Worm (Caenorhabditis elegans) whole organism, L1 larva: ENCODE data around the gene ttr-7.

ENCODE experiments used
- C04F5.9 ChIP-seq: sonication (generic microtip); optimal IDR thresholded peaks from 2 replicates; lab custom pipeline; 2016; ENCODE audit warnings: missing genetic modification characterization, missing compliant biosample characterization
- C16A3.4 ChIP-seq: fragments of 150-350 bp; optimal IDR thresholded peaks from 2 replicates; lab custom pipeline; 2014; ENCODE audit warnings: missing biosample characterization, missing genetic modification characterization
- C34B4.2 ChIP-seq: sonication (generic microtip); optimal IDR thresholded peaks from 2 replicates; lab custom pipeline; 2017; ENCODE audit warnings: mild to moderate bottlenecking, missing genetic modification characterization, missing compliant biosample characterization
- Y116A8C.19 ChIP-seq: sonication (generic microtip); optimal IDR thresholded peaks from 2 replicates; lab custom pipeline; 2016; ENCODE audit warnings: missing compliant biosample characterization, missing genetic modification characterization, borderline replicate concordance
- alr-1 ChIP-seq: fragments of 200-800 bp; sonication (Bioruptor generic); optimal IDR thresholded peaks from 2 replicates; lab custom pipeline; 2018; ENCODE audit warnings: borderline replicate concordance, mild to moderate bottlenecking, missing genetic modification characterization, missing compliant biosample characterization
- blmp-1 ChIP-seq: fragments of 150-350 bp; optimal IDR thresholded peaks from 2 replicates; lab custom pipeline; 2014; ENCODE audit warnings: missing biosample characterization, missing genetic modification characterization
- ceh-90 ChIP-seq: sonication (generic microtip); optimal IDR thresholded peaks from 2 replicates; lab custom pipeline; 2016; ENCODE audit warnings: missing genetic modification characterization, missing compliant biosample characterization
- ces-1 ChIP-seq: fragments of 150-350 bp; optimal IDR thresholded peaks from 2 replicates; lab custom pipeline; 2014; ENCODE audit warnings: missing biosample characterization, missing genetic modification reagents, missing genetic modification characterization
- dsc-1 ChIP-seq: sonication (generic microtip); optimal IDR thresholded peaks from 2 replicates; lab custom pipeline; 2016; ENCODE audit warnings: mild to moderate bottlenecking, missing genetic modification characterization, missing compliant biosample characterization
- efl-1 ChIP-seq, 4 experiments: fragments of 150-350 bp; optimal IDR thresholded peaks in 3 of 4; peaks in 1 of 4; 1 replicate in 1 of 4; 2 replicates in 3 of 4; lab custom pipeline; 2014; ENCODE audit warnings: missing biosample characterization in 2 of 4, missing genetic modification characterization in 2 of 4, missing genetic modification reagents in 2 of 4
- efl-3 ChIP-seq: fragments of 200-800 bp; sonication (Bioruptor generic); optimal IDR thresholded peaks from 2 replicates; lab custom pipeline; 2018; ENCODE audit warnings: mild to moderate bottlenecking, missing genetic modification characterization, missing compliant biosample characterization
- egl-13 ChIP-seq: sonication (generic microtip); optimal IDR thresholded peaks from 2 replicates; lab custom pipeline; 2016; ENCODE audit warnings: missing genotype, missing genetic modification reagents, missing genetic modification characterization, missing compliant biosample characterization
- elt-2 ChIP-seq: sonication (generic microtip); optimal IDR thresholded peaks from 2 replicates; lab custom pipeline; 2016; ENCODE audit warnings: missing genetic modification characterization, mild to moderate bottlenecking, inconsistent platforms, missing compliant biosample characterization, missing genetic modification reagents
- elt-3 ChIP-seq, 6 experiments: fragments of 150-350 bp in 1 of 6; sonication (generic microtip); optimal IDR thresholded peaks; 2 replicates each; lab custom pipeline; 2017 to 2018; ENCODE audit warnings: missing biosample characterization in 6 of 6, missing genetic modification characterization in 6 of 6, inconsistent platforms in 1 of 6
- ets-5 ChIP-seq: fragments of 200-800 bp; sonication (Bioruptor generic); IDR thresholded peaks from 2 replicates; pipeline ENCODE4 v1.3.6; 2022; ENCODE audit warnings: missing genetic modification characterization, missing compliant biosample characterization
- fkh-10 ChIP-seq: sonication (generic microtip); optimal IDR thresholded peaks from 2 replicates; lab custom pipeline; 2017; ENCODE audit warnings: missing biosample characterization, missing genetic modification reagents, missing genetic modification characterization
- fkh-4 ChIP-seq: sonication (generic microtip); optimal IDR thresholded peaks from 2 replicates; lab custom pipeline; 2016; ENCODE audit warnings: missing compliant biosample characterization, missing genetic modification characterization, borderline replicate concordance
- fos-1 ChIP-seq: fragments of 150-350 bp; optimal IDR thresholded peaks from 2 replicates; lab custom pipeline; 2014; ENCODE audit warnings: missing biosample characterization, missing genetic modification characterization
- hlh-17 ChIP-seq: fragments of 200-800 bp; sonication (Bioruptor generic); optimal IDR thresholded peaks from 2 replicates; lab custom pipeline; 2018; ENCODE audit warnings: missing genetic modification characterization, mild to moderate bottlenecking, missing compliant biosample characterization, moderate library complexity, borderline replicate concordance
- hlh-4 ChIP-seq: sonication (generic microtip); optimal IDR thresholded peaks from 2 replicates; lab custom pipeline; 2016; ENCODE audit warnings: mild to moderate bottlenecking, missing genetic modification characterization, missing compliant biosample characterization
- irx-1 ChIP-seq: sonication (generic microtip); optimal IDR thresholded peaks from 2 replicates; lab custom pipeline; 2016; ENCODE audit warnings: missing genetic modification characterization, missing compliant biosample characterization
- jun-1 ChIP-seq: fragments of 150-350 bp; optimal IDR thresholded peaks from 2 replicates; lab custom pipeline; 2014; ENCODE audit warnings: missing biosample characterization, missing genetic modification reagents, missing genetic modification characterization
- lin-13 ChIP-seq: fragments of 150-350 bp; optimal IDR thresholded peaks from 2 replicates; lab custom pipeline; 2014; ENCODE audit warnings: missing biosample characterization, missing genetic modification reagents, missing genetic modification characterization
- lin-14 ChIP-seq: fragments of 200-800 bp; sonication (Bioruptor generic); optimal IDR thresholded peaks from 2 replicates; lab custom pipeline; 2018; ENCODE audit warnings: mild to moderate bottlenecking, missing genetic modification characterization, moderate library complexity, missing compliant biosample characterization
- lin-35 ChIP-seq, 2 experiments: fragments of 150-350 bp; optimal IDR thresholded peaks; 2 replicates each; lab custom pipeline; 2014; ENCODE audit warnings: missing biosample characterization in 2 of 2, missing genetic modification characterization in 2 of 2, missing genetic modification reagents in 2 of 2
- lir-3 ChIP-seq: sonication (generic microtip); optimal IDR thresholded peaks from 2 replicates; lab custom pipeline; 2016; ENCODE audit warnings: mild to moderate bottlenecking, missing genetic modification characterization, moderate library complexity, missing compliant biosample characterization; ENCODE audit not compliant: poor library complexity
- mdl-1 ChIP-seq, 2 experiments: fragments of 150-350 bp; optimal IDR thresholded peaks; 2 replicates each; lab custom pipeline; 2014 to 2017; ENCODE audit warnings: missing biosample characterization in 2 of 2, missing genetic modification characterization in 2 of 2, inconsistent platforms in 1 of 2
- mep-1 ChIP-seq: fragments of 150-350 bp; optimal IDR thresholded peaks from 2 replicates; lab custom pipeline; 2014; ENCODE audit warnings: missing biosample characterization, missing genetic modification characterization
- nhr-11 ChIP-seq: fragments of 150-350 bp; optimal IDR thresholded peaks from 2 replicates; lab custom pipeline; 2014; ENCODE audit warnings: missing biosample characterization, missing genetic modification characterization
- nhr-12 ChIP-seq: sonication (generic microtip); optimal IDR thresholded peaks from 2 replicates; lab custom pipeline; 2017; ENCODE audit warnings: missing biosample characterization, missing genetic modification characterization
- nhr-20 ChIP-seq: sonication (generic microtip); optimal IDR thresholded peaks from 2 replicates; lab custom pipeline; 2016; ENCODE audit warnings: mild to moderate bottlenecking, missing genetic modification characterization, missing compliant biosample characterization
- nhr-237 ChIP-seq: fragments of 150-350 bp; optimal IDR thresholded peaks from 2 replicates; lab custom pipeline; 2014; ENCODE audit warnings: missing biosample characterization, missing genetic modification characterization
- nhr-28 ChIP-seq: fragments of 150-350 bp; optimal IDR thresholded peaks from 2 replicates; lab custom pipeline; 2014; ENCODE audit warnings: missing biosample characterization, missing genetic modification characterization
- nhr-71 ChIP-seq: sonication (generic microtip); optimal IDR thresholded peaks from 2 replicates; lab custom pipeline; 2016; ENCODE audit warnings: mild to moderate bottlenecking, missing genetic modification characterization, moderate library complexity, missing compliant biosample characterization
- nhr-77 ChIP-seq: fragments of 150-350 bp; optimal IDR thresholded peaks from 2 replicates; lab custom pipeline; 2014; ENCODE audit warnings: missing biosample characterization, missing genetic modification characterization
- nhr-84 ChIP-seq: sonication (generic microtip); optimal IDR thresholded peaks from 2 replicates; lab custom pipeline; 2017; ENCODE audit warnings: missing biosample characterization, missing genetic modification characterization
- nhr-85 ChIP-seq: sonication (generic microtip); peaks from one replicate; lab custom pipeline; 2016; ENCODE audit warnings: missing genetic modification characterization, inconsistent platforms, missing compliant biosample characterization
- nhr-90 ChIP-seq: sonication (generic microtip); optimal IDR thresholded peaks from 2 replicates; lab custom pipeline; 2016; ENCODE audit warnings: mild to moderate bottlenecking, missing genetic modification characterization, missing compliant biosample characterization; ENCODE audit not compliant: poor library complexity
- pqm-1 ChIP-seq: sonication (generic microtip); optimal IDR thresholded peaks from 3 replicates; lab custom pipeline; 2017; ENCODE audit warnings: missing biosample characterization, missing genetic modification characterization
- rnt-1 ChIP-seq: sonication (generic microtip); optimal IDR thresholded peaks from 2 replicates; lab custom pipeline; 2016; ENCODE audit warnings: mild to moderate bottlenecking, missing genetic modification characterization, moderate library complexity, missing compliant biosample characterization
- snu-23 ChIP-seq: sonication (generic microtip); optimal IDR thresholded peaks from 2 replicates; lab custom pipeline; 2016; ENCODE audit warnings: missing genetic modification characterization, missing compliant biosample characterization
- sox-4 ChIP-seq: sonication (generic microtip); optimal IDR thresholded peaks from 2 replicates; lab custom pipeline; 2016; ENCODE audit warnings: missing genetic modification characterization, missing compliant biosample characterization
- sptf-1 ChIP-seq: fragments of 150-350 bp; optimal IDR thresholded peaks from 2 replicates; lab custom pipeline; 2014; ENCODE audit warnings: missing biosample characterization, missing genetic modification characterization
- sup-37 ChIP-seq: fragments of 200-800 bp; sonication (Bioruptor generic); optimal IDR thresholded peaks from 2 replicates; lab custom pipeline; 2018; ENCODE audit warnings: mild to moderate bottlenecking, missing genetic modification characterization, missing compliant biosample characterization
- tbx-2 ChIP-seq: sonication (generic microtip); optimal IDR thresholded peaks from 2 replicates; lab custom pipeline; 2016; ENCODE audit warnings: missing genetic modification characterization, missing compliant biosample characterization
- tlp-1 ChIP-seq: fragments of 150-350 bp; optimal IDR thresholded peaks from 2 replicates; lab custom pipeline; 2014; ENCODE audit warnings: missing biosample characterization, missing genetic modification characterization
- unc-30 ChIP-seq: sonication (generic microtip); optimal IDR thresholded peaks from 2 replicates; lab custom pipeline; 2017; ENCODE audit warnings: missing biosample characterization, missing genetic modification characterization
- xbp-1 ChIP-seq: sonication (generic microtip); optimal IDR thresholded peaks from 2 replicates; lab custom pipeline; 2016; ENCODE audit warnings: missing genetic modification characterization, missing compliant biosample characterization
- zip-4 ChIP-seq: fragments of 200-800 bp; sonication (Bioruptor generic); optimal IDR thresholded peaks from 2 replicates; lab custom pipeline; 2018; ENCODE audit warnings: mild to moderate bottlenecking, missing genetic modification characterization, moderate library complexity, missing compliant biosample characterization
- ztf-11 ChIP-seq, 2 experiments: sonication (generic microtip); optimal IDR thresholded peaks; 2 replicates each; lab custom pipeline; 2016 to 2017; ENCODE audit warnings: missing genetic modification characterization in 2 of 2, missing biosample characterization in 1 of 2, missing compliant biosample characterization in 1 of 2

Gene ttr-7

DNA sequence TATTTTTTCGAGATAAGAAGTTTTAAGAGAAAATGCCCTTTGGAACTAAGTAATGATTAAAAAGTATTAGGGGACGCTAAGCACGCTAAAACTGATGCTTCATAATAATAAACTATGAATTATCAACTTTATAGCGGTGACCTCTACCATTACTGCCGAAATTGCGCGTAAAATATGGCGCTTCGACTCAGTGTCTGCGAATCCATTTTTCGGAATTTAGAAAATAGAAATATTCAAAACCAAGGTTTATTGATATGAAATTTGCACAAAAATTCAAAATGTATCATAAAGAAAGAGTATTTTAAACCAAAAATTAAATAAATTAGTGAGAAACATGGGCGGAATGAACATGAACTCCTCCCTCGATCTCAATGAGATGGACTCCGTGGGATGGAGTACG lies 6.5 kb upstream of the ttr-7 start:
- TF ChIP-seq elt-2 (peak; percentile 33), snu-23 (GFP tag; lab: Kevin White, UChicago) (no peak)

DNA sequence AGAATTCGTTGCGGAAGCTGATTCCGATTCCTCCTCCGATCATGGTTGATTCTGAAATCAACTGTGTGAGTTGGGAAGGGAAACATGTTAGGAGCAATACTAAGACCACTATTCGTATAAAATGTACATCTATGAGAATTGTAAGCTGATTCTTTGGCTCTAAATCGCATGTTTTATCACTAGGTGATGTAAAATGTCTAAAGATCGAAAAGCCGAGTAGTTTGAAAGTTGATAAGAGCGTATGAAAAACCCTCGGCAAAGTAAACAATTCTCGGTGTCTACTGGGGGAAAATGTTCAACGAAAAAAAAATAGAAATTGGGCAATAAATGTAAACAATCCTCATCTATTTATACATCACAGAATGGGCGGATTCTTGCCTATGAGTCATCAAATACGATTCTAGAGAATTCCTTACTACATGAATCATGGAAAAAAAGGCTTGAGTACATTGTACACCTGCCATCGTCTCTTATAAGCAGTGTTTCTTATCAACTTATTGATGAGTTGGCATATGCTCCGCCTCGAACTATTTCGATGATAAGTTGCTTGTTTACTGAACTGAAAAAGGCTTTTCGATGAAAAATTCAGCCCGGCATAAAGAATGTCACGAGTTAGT lies 5.4 kb upstream of the ttr-7 start, which contains the start of gene lec-6:
Gene lec-6, minus strand, starts transcription at position 51 of the 617 bp plus-strand sequence.
- TF ChIP-seq ets-5 (no peak), egl-13 (tag; lab: Kevin White, UChicago) (no peak), hlh-4 (tag; lab: Kevin White, UChicago) (no peak), fos-1 (tag; lab: Kevin White, UChicago) (peak; percentile 74), tbx-2 (tag; lab: Kevin White, UChicago) (no peak), nhr-84 (tag; lab: Kevin White, UChicago) (no peak), nhr-237 (tag; lab: Kevin White, UChicago) (no peak), fkh-10 (no peak), mep-1 (tag; lab: Kevin White, UChicago) (no peak), nhr-12 (tag; lab: Kevin White, UChicago) (no peak), nhr-28 (tag; lab: Kevin White, UChicago) (no peak), nhr-20 (peak; percentile 1), snu-23 (GFP tag; lab: Kevin White, UChicago) (no peak), C16A3.4 (tag; lab: Kevin White, UChicago) (no peak), efl-1 (optimal IDR thresholded peaks at IDR 0.05; lab: Kevin White, UChicago) (no peak), efl-1 (GFP tag; optimal IDR thresholded peaks at IDR 0.05 in 1 of 2; lab: Kevin White, UChicago) (peak in 1 of 2 experiments; percentile 84), Y116A8C.19 (tag; lab: Kevin White, UChicago) (no peak), lin-35 (GFP tag; optimal IDR thresholded peaks at IDR 0.05; lab: Kevin White, UChicago) (peak in 1 of 2 experiments; percentile 51), C04F5.9 (tag; lab: Kevin White, UChicago) (no peak), sup-37 (GFP tag; lab: Kevin White, UChicago) (no peak), ces-1 (GFP tag; lab: Kevin White, UChicago) (no peak), blmp-1 (tag; lab: Kevin White, UChicago) (no peak), xbp-1 (tag; lab: Kevin White, UChicago) (no peak), efl-3 (GFP tag; lab: Kevin White, UChicago) (no peak), lin-14 (peak; percentile 11), hlh-17 (no peak), mdl-1 (tag; optimal IDR thresholded peaks at IDR 0.05; lab: Kevin White, UChicago) (no peak), pqm-1 (tag; lab: Kevin White, UChicago) (peak; percentile 38), alr-1 (tag; lab: Kevin White, UChicago) (no peak), zip-4 (GFP tag; lab: Kevin White, UChicago) (no peak), elt-2 (peak; percentile 97), fkh-4 (tag; lab: Kevin White, UChicago) (no peak), nhr-90 (tag; lab: Kevin White, UChicago) (peak; percentile 8), elt-3 (tag; optimal IDR thresholded peaks at IDR 0.05; lab: Kevin White, UChicago) (no peak), lir-3 (tag; lab: Kevin White, UChicago) (no peak), nhr-71 (tag; lab: Kevin White, UChicago) (peak; percentile 56), sptf-1 (tag; lab: Kevin White, UChicago) (no peak), nhr-85 (tag; lab: Kevin White, UChicago) (no peak), tlp-1 (tag; lab: Kevin White, UChicago) (no peak), ztf-11 (tag; optimal IDR thresholded peaks at IDR 0.05; lab: Kevin White, UChicago) (no peak), ceh-90 (no peak), unc-30 (tag; lab: Kevin White, UChicago) (no peak), nhr-77 (tag; lab: Kevin White, UChicago) (peak; percentile 1), rnt-1 (no peak), nhr-11 (tag; lab: Kevin White, UChicago) (no peak), sox-4 (tag; lab: Kevin White, UChicago) (no peak), dsc-1 (no peak), irx-1 (tag; lab: Kevin White, UChicago) (peak; percentile 21), jun-1 (tag; lab: Kevin White, UChicago) (peak; percentile 64), lin-13 (GFP tag; lab: Kevin White, UChicago) (no peak), C34B4.2 (tag; lab: Kevin White, UChicago) (no peak)
